Fruit fly (Drosophila melanogaster): ENCODE data around the gene mtDNA-helicase.

mtDNA-helicase gene

DNA sequence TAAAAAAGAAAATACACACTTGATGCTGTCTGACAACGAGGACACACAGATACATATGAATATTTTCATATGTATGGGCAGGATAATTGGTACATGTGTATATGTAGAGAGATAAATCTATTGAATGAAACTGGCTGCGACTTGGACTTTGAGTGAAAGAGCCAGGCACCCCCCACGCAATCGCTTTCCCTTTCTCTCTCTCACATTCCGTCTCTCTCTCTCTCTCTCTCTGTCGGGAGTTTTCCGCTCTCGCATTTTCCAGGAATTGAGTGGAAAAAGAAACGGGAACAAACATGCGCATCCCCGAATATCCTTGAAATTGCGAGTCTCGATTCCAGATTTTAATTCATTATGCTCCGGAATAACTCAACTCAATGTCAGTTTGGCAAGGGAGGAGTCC is 29.8 kb downstream of the mtDNA-helicase start (continued):
- TF ChIP-seq Myb (GFP tag; optimal IDR thresholded peaks at IDR 0.05) (no peak), CG16863 (GFP tag; optimal IDR thresholded peaks at IDR 0.05) (no peak), exex (tag; optimal IDR thresholded peaks at IDR 0.05) (no peak), Opbp (GFP tag; IDR thresholded peaks at IDR 0.05; ENCODE audit: partially characterized antibody) (no peak), Deaf1 (tag; optimal IDR thresholded peaks at IDR 0.05) (peak; percentile 32)

dm6 chr2L:9862964-9863363 is 30.3 kb downstream of the mtDNA-helicase start:
- TF ChIP-seq insv (GFP tag; optimal IDR thresholded peaks at IDR 0.05) (no peak), Fer3 (tag; optimal IDR thresholded peaks at IDR 0.05) (no peak), CG13775 (GFP tag; optimal IDR thresholded peaks at IDR 0.05) (no peak), Sox102F (GFP tag; optimal IDR thresholded peaks at IDR 0.05) (peak; percentile 6), cwo (GFP tag; optimal IDR thresholded peaks at IDR 0.05) (no peak), CG11456 (GFP tag; IDR thresholded peaks at IDR 0.05) (0 out of 3 replicates have a peak, but pooled peaks have one; percentile 23), slbo (GFP tag; IDR thresholded peaks at IDR 0.05) (peak; percentile 27; the same call in 1 of the 2 replicates), D19B (GFP tag; optimal IDR thresholded peaks at IDR 0.05) (no peak), Xrp1 (GFP tag; IDR thresholded peaks at IDR 0.05) (peak; percentile 28; the same call in 1 of the 2 replicates), CG4404 (GFP tag; IDR thresholded peaks at IDR 0.05) (no peak), CG6689 (GFP tag; IDR thresholded peaks at IDR 0.05) (peak; percentile 26; the same call in 1 of the 2 replicates), jing (GFP tag; optimal IDR thresholded peaks at IDR 0.05) (no peak), CG11504 (tag; optimal IDR thresholded peaks at IDR 0.05) (peak; percentile 17), Ets65A (GFP tag) (peak; percentile 78), E2f2 (GFP tag; IDR thresholded peaks at IDR 0.05) (no peak), CG1603 (tag; optimal IDR thresholded peaks at IDR 0.05) (peak; percentile 18), tgo (GFP tag; IDR thresholded peaks at IDR 0.05) (no peak), gem (tag; optimal IDR thresholded peaks at IDR 0.05) (peak; percentile 33), az2 (GFP tag; optimal IDR thresholded peaks at IDR 0.05) (peak; percentile 3), Med (GFP tag) (peak; percentile 38), CG30431 (GFP tag; optimal IDR thresholded peaks at IDR 0.05) (no peak), CG14667 (GFP tag; IDR thresholded peaks at IDR 0.05) (no peak), ac (GFP tag; optimal IDR thresholded peaks at IDR 0.05) (no peak), CG1024 (GFP tag; IDR thresholded peaks at IDR 0.05) (no peak), lmd (GFP tag; IDR thresholded peaks at IDR 0.05) (peak; percentile 26; the same call in 1 of the 2 replicates), usp (GFP tag; optimal IDR thresholded peaks at IDR 0.05) (no peak), CG32532 (GFP tag; IDR thresholded peaks at IDR 0.05) (no peak), prd (optimal IDR thresholded peaks at IDR 0.05) (no peak), prd (GFP tag; IDR thresholded peaks at IDR 0.05) (peak; percentile 23; the same call in 1 of the 3 replicates), ro (GFP tag; IDR thresholded peaks at IDR 0.05) (no peak), CG13296 (GFP tag; optimal IDR thresholded peaks at IDR 0.05) (no peak), sob (GFP tag; IDR thresholded peaks at IDR 0.05) (no peak), Aef1 (GFP tag; IDR thresholded peaks at IDR 0.05) (peak; percentile 30; the same call in 1 of the 3 replicates), ci (GFP tag; IDR thresholded peaks at IDR 0.05) (peak; percentile 58; the same call in 2 of the 3 replicates)

DNA sequence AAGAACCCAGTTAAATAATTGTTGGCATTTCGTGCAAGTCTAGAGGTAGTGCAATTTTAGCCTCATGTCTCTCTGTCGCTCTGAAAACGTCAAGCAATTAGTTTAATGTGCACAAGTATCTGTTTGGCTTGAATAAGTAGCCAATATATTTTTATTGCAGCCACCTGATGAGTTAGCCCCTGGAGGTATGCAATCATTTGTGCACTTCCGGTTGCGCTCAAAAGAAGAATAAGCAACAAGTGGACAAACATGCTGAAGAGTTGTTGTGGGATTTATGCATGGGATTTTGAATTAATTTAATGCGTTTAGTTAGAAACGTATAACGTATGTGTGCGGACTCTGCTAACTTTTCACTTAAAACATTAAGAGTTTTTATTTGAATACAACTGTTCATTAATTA is 42.5 kb downstream of the mtDNA-helicase start:
- TF ChIP-seq Lpt (GFP tag; optimal IDR thresholded peaks at IDR 0.05) = no peak
- TF ChIP-seq CG9817 (tag; optimal IDR thresholded peaks at IDR 0.05) = no peak
- no peak for TF ChIP-seq Awh (GFP tag; IDR thresholded peaks at IDR 0.05)
- peak; percentile 18 for TF ChIP-seq CG17385 (GFP tag; optimal IDR thresholded peaks at IDR 0.05)
- no peak for TF ChIP-seq E2f1 (GFP tag; IDR thresholded peaks at IDR 0.05)
- no peak for TF ChIP-seq ab (GFP tag; optimal IDR thresholded peaks at IDR 0.05)
- TF ChIP-seq CG11696 (GFP tag; IDR thresholded peaks at IDR 0.05) = no peak
- no peak for TF ChIP-seq Adf1 (GFP tag; IDR thresholded peaks at IDR 0.05)
- no peak for TF ChIP-seq nerfin-2 (GFP tag; IDR thresholded peaks at IDR 0.05; ENCODE audit: partially characterized antibody)
- no peak for TF ChIP-seq dimm (GFP tag; IDR thresholded peaks at IDR 0.05)
- no peak for TF ChIP-seq CG13424 (tag; optimal IDR thresholded peaks at IDR 0.05)
- no peak for TF ChIP-seq CG2202 (tag; optimal IDR thresholded peaks at IDR 0.05)
- TF ChIP-seq Side (GFP tag; optimal IDR thresholded peaks at IDR 0.05) = no peak
- TF ChIP-seq CG2120 (GFP tag; optimal IDR thresholded peaks at IDR 0.05) = no peak

Measured in whole organism, embryonic.